Worm (Caenorhabditis elegans) whole organism, L1 larva: ENCODE data around the gene K02D10.1.

ENCODE experiments used
- elt-2 ChIP-seq: sonication (generic microtip); optimal IDR thresholded peaks from 2 replicates; lab custom pipeline; 2016; ENCODE audit warnings: missing genetic modification characterization, mild to moderate bottlenecking, inconsistent platforms, missing compliant biosample characterization, missing genetic modification reagents
- lin-35 ChIP-seq, 2 experiments: fragments of 150-350 bp; optimal IDR thresholded peaks; 2 replicates each; lab custom pipeline; 2014; ENCODE audit warnings: missing biosample characterization in 2 of 2, missing genetic modification characterization in 2 of 2, missing genetic modification reagents in 2 of 2
- lin-39 ChIP-seq: fragments of 150-350 bp; optimal IDR thresholded peaks from 2 replicates; lab custom pipeline; 2014; ENCODE audit warnings: missing biosample characterization, missing genetic modification reagents, missing genetic modification characterization
- mep-1 ChIP-seq: fragments of 150-350 bp; optimal IDR thresholded peaks from 2 replicates; lab custom pipeline; 2014; ENCODE audit warnings: missing biosample characterization, missing genetic modification characterization
- nhr-76 ChIP-seq: sonication (generic microtip); optimal IDR thresholded peaks from 2 replicates; lab custom pipeline; 2017; ENCODE audit warnings: missing biosample characterization, missing genetic modification characterization
- unc-62 ChIP-seq: fragments of 150-350 bp; optimal IDR thresholded peaks from 2 replicates; lab custom pipeline; 2014; ENCODE audit warnings: missing biosample characterization, missing genetic modification reagents, missing genetic modification characterization
- ztf-4 ChIP-seq: fragments of 150-350 bp; optimal IDR thresholded peaks from 2 replicates; lab custom pipeline; 2014; ENCODE audit warnings: missing biosample characterization, missing genetic modification characterization

DNA sequence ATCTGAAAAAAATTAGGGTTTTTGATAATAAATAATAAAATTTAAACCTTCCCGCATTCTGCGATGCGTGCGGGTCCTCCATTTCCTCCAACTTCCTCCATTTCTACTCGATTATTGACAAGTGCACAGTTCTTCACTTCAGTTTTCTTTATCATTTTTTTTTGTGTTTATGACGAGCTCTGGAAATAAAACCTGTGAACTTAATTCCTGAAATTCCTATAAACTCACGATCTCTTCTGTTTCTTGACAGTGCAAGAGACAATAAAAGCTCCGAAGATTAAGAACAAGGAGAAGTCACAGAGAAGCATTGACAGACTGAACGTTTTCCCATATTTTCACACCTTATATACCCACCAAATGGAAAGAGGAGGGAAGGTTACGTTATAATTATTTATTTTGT lies 2.5 kb downstream of the K02D10.1 start, which contains the start of gene K02D10.3:
- TF ChIP-seq mep-1 (tag; lab: Kevin White, UChicago) (no peak), nhr-76 (tag; lab: Kevin White, UChicago) (no peak), lin-39 (tag; lab: Kevin White, UChicago) (no peak), elt-2 (no peak), unc-62 (no peak), lin-35 (GFP tag; optimal IDR thresholded peaks at IDR 0.05; lab: Kevin White, UChicago) (no peak), ztf-4 (tag; lab: Kevin White, UChicago) (no peak)
